Worm (Caenorhabditis elegans) whole organism, young adult: ENCODE data around the gene F48G7.4.

Source experiments
- F52B5.7 ChIP-seq: sonication (generic microtip); optimal IDR thresholded peaks from 2 replicates; lab custom pipeline; 2016; ENCODE audit warnings: mild to moderate bottlenecking, missing genetic modification characterization, missing compliant biosample characterization
- Y53F4B.3 ChIP-seq: fragments of 200-800 bp; sonication (Bioruptor generic); IDR thresholded peaks from 2 replicates; pipeline ENCODE4 v1.3.6; 2022; ENCODE audit warnings: missing genetic modification reagents, missing genetic modification characterization, missing compliant biosample characterization
- Y67H2A.10 ChIP-seq: fragments of 200-800 bp; sonication (Bioruptor generic); conservative IDR thresholded peaks from 2 replicates; pipeline ENCODE4 v1.3.6; 2022; ENCODE audit warnings: missing genetic modification reagents, missing genetic modification characterization, missing compliant biosample characterization
- ama-1 ChIP-seq, 3 experiments: fragments of 150-350 bp in 1 of 3; sonication (generic microtip) in 2 of 3; optimal IDR thresholded peaks; 2 replicates each; lab custom pipeline; 2014 to 2018; ENCODE audit warnings: missing biosample characterization in 2 of 3, missing genetic modification characterization in 2 of 3, missing genetic modification reagents in 2 of 3
- attf-6 ChIP-seq: fragments of 200-800 bp; sonication (Bioruptor generic); IDR thresholded peaks from 2 replicates; pipeline ENCODE4 v1.3.6; 2022; ENCODE audit warnings: missing genetic modification reagents, missing genetic modification characterization, missing compliant biosample characterization
- dpl-1 ChIP-seq: fragments of 150-350 bp; optimal IDR thresholded peaks from 2 replicates; lab custom pipeline; 2014; ENCODE audit warnings: missing biosample characterization, missing genetic modification reagents, missing genetic modification characterization
- let-607 ChIP-seq, 2 experiments: fragments of 200-800 bp in 1 of 2; sonication (Bioruptor generic) in 1 of 2; sonication (generic microtip) in 1 of 2; optimal IDR thresholded peaks; 2 replicates each; lab custom pipeline; 2016 to 2018; ENCODE audit warnings: mild to moderate bottlenecking in 2 of 2, missing compliant biosample characterization in 2 of 2, missing genetic modification characterization in 2 of 2, moderate library complexity in 2 of 2, missing genotype in 1 of 2
- lin-40 ChIP-seq: sonication (generic microtip); optimal IDR thresholded peaks from 2 replicates; lab custom pipeline; 2016; ENCODE audit warnings: missing genetic modification characterization, mild to moderate bottlenecking, missing compliant biosample characterization, missing genotype, missing genetic modification reagents
- madf-3 ChIP-seq: fragments of 200-800 bp; sonication (Bioruptor generic); IDR thresholded peaks from 2 replicates; pipeline ENCODE4 v1.3.6; 2022; ENCODE audit warnings: missing genetic modification reagents, missing genetic modification characterization, missing compliant biosample characterization
- mcd-1 ChIP-seq: fragments of 200-800 bp; sonication (Bioruptor generic); IDR thresholded peaks from 2 replicates; pipeline ENCODE4 v1.3.6; 2022; ENCODE audit warnings: missing genetic modification reagents, missing genetic modification characterization, missing compliant biosample characterization
- unc-62 ChIP-seq: fragments of 150-350 bp; optimal IDR thresholded peaks from 2 replicates; lab custom pipeline; 2014; ENCODE audit warnings: missing biosample characterization, missing genetic modification reagents, missing genetic modification characterization
- ztf-28 ChIP-seq: fragments of 200-800 bp; sonication (Bioruptor generic); IDR thresholded peaks from 2 replicates; pipeline ENCODE4 v1.3.6; 2022; ENCODE audit warnings: missing genetic modification reagents, missing genetic modification characterization, missing compliant biosample characterization

ce11 chrV:652940-653339 lies 33.7 kb downstream of the F48G7.4 start, which contains the start of gene srj-5:
- no peak for TF ChIP-seq Y53F4B.3 (GFP tag; lab: Robert Waterston, UW)
- TF ChIP-seq ama-1 (optimal IDR thresholded peaks at IDR 0.05; lab: Kevin White, UChicago) = no peak
- TF ChIP-seq ama-1 (GFP tag; optimal IDR thresholded peaks at IDR 0.05; lab: Kevin White, UChicago) = no peak
- no peak for TF ChIP-seq Y67H2A.10
- no peak for TF ChIP-seq ztf-28 (GFP tag; lab: Robert Waterston, UW)
- no peak for TF ChIP-seq attf-6 (GFP tag; lab: Robert Waterston, UW)
- no peak for TF ChIP-seq F52B5.7 (tag; lab: Kevin White, UChicago)
- no peak for TF ChIP-seq let-607 (tag; optimal IDR thresholded peaks at IDR 0.05; lab: Kevin White, UChicago)
- no peak for TF ChIP-seq dpl-1 (GFP tag; lab: Kevin White, UChicago)
- no peak for TF ChIP-seq unc-62
- TF ChIP-seq madf-3 = no peak
- no peak for TF ChIP-seq lin-40 (tag; lab: Kevin White, UChicago)
- TF ChIP-seq mcd-1 (GFP tag; lab: Robert Waterston, UW) = no peak
